Worm (Caenorhabditis elegans) whole organism, young adult: ENCODE data around the gene rad-54.L2.

Source experiments
- B0336.3 ChIP-seq: fragments of 200-800 bp; sonication (Bioruptor generic); IDR thresholded peaks from 2 replicates; pipeline ENCODE4 v1.3.6; 2022; ENCODE audit warnings: missing genetic modification characterization, missing compliant biosample characterization
- C17E4.6 ChIP-seq: fragments of 200-800 bp; sonication (Bioruptor generic); IDR thresholded peaks from 2 replicates; pipeline ENCODE4 v1.3.6; 2022; ENCODE audit warnings: missing genetic modification reagents, missing genetic modification characterization, missing compliant biosample characterization
- D2030.7 ChIP-seq: fragments of 200-800 bp; sonication (Bioruptor generic); IDR thresholded peaks from 2 replicates; pipeline ENCODE4 v1.3.6; 2022; ENCODE audit warnings: missing genetic modification reagents, missing genetic modification characterization, missing compliant biosample characterization
- F10E7.11 ChIP-seq: sonication (generic microtip); optimal IDR thresholded peaks from 2 replicates; lab custom pipeline; 2017; ENCODE audit warnings: mild to moderate bottlenecking, missing genetic modification characterization, moderate library complexity, missing compliant biosample characterization
- F37B4.10 ChIP-seq: fragments of 200-800 bp; sonication (Bioruptor generic); IDR thresholded peaks from 2 replicates; pipeline ENCODE4 v1.3.6; 2022; ENCODE audit warnings: missing genetic modification characterization, missing compliant biosample characterization
- F57A8.1 ChIP-seq: fragments of 200-800 bp; sonication (Bioruptor generic); optimal IDR thresholded peaks from 2 replicates; lab custom pipeline; 2018; ENCODE audit warnings: mild to moderate bottlenecking, missing genetic modification characterization, moderate library complexity, missing compliant biosample characterization
- F57C9.4 ChIP-seq: sonication (generic microtip); optimal IDR thresholded peaks from 2 replicates; lab custom pipeline; 2017; ENCODE audit warnings: mild to moderate bottlenecking, missing genetic modification characterization, missing compliant biosample characterization
- K11D2.4 ChIP-seq: fragments of 200-800 bp; sonication (Bioruptor generic); IDR thresholded peaks from 2 replicates; pipeline ENCODE4 v1.3.6; 2022; ENCODE audit warnings: missing genetic modification reagents, missing genetic modification characterization, missing compliant biosample characterization
- K12H6.12 ChIP-seq: fragments of 200-800 bp; sonication (Bioruptor generic); optimal IDR thresholded peaks from 2 replicates; lab custom pipeline; 2018; ENCODE audit warnings: mild to moderate bottlenecking, missing genetic modification characterization, missing compliant biosample characterization
- Y53F4B.3 ChIP-seq: fragments of 200-800 bp; sonication (Bioruptor generic); IDR thresholded peaks from 2 replicates; pipeline ENCODE4 v1.3.6; 2022; ENCODE audit warnings: missing genetic modification reagents, missing genetic modification characterization, missing compliant biosample characterization
- Y79H2A.3 ChIP-seq: fragments of 200-800 bp; sonication (Bioruptor generic); conservative IDR thresholded peaks from 2 replicates; pipeline ENCODE4 v1.3.6; 2022; ENCODE audit warnings: missing genetic modification reagents, missing genetic modification characterization, missing compliant biosample characterization
- akir-1 ChIP-seq: fragments of 200-800 bp; sonication (Bioruptor generic); optimal IDR thresholded peaks from 2 replicates; lab custom pipeline; 2018; ENCODE audit warnings: mild to moderate bottlenecking, missing genetic modification characterization, moderate library complexity, missing compliant biosample characterization
- aptf-3 ChIP-seq: fragments of 200-800 bp; sonication (Bioruptor generic); IDR thresholded peaks from 2 replicates; pipeline ENCODE4 v1.3.6; 2022; ENCODE audit warnings: missing genetic modification characterization, missing compliant biosample characterization
- attf-5 ChIP-seq: fragments of 200-800 bp; sonication (Bioruptor generic); optimal IDR thresholded peaks from 2 replicates; lab custom pipeline; 2018; ENCODE audit warnings: mild to moderate bottlenecking, missing genetic modification characterization, missing compliant biosample characterization
- cebp-1 ChIP-seq, 2 experiments: fragments of 200-800 bp in 1 of 2; sonication (Bioruptor generic) in 1 of 2; sonication (generic microtip) in 1 of 2; IDR thresholded peaks in 1 of 2; optimal IDR thresholded peaks in 1 of 2; 2 replicates each; pipeline versions ENCODE4 v1.3.6 to Lab custom; 2017 to 2022; ENCODE audit warnings: missing compliant biosample characterization in 2 of 2, missing genetic modification characterization in 2 of 2, mild to moderate bottlenecking in 1 of 2, missing genetic modification reagents in 1 of 2, moderate library complexity in 1 of 2
- ceh-27 ChIP-seq: fragments of 200-800 bp; sonication (Bioruptor generic); optimal IDR thresholded peaks from 2 replicates; lab custom pipeline; 2018; ENCODE audit warnings: mild to moderate bottlenecking, missing genetic modification characterization, moderate library complexity, missing compliant biosample characterization
- ceh-40 ChIP-seq: fragments of 200-800 bp; sonication (Bioruptor generic); IDR thresholded peaks from 2 replicates; pipeline ENCODE4 v1.3.6; 2022; ENCODE audit warnings: missing genetic modification characterization, missing compliant biosample characterization
- chd-7 ChIP-seq: sonication (generic microtip); optimal IDR thresholded peaks from 2 replicates; lab custom pipeline; 2016; ENCODE audit warnings: mild to moderate bottlenecking, missing genetic modification characterization, moderate library complexity, missing compliant biosample characterization
- die-1 ChIP-seq: sonication (generic microtip); optimal IDR thresholded peaks from 2 replicates; lab custom pipeline; 2016; ENCODE audit warnings: missing genotype, mild to moderate bottlenecking, missing genetic modification characterization, missing compliant biosample characterization
- egl-18 ChIP-seq: fragments of 200-800 bp; sonication (Bioruptor generic); IDR thresholded peaks from 2 replicates; pipeline ENCODE4 v1.3.6; 2022; ENCODE audit warnings: missing genetic modification reagents, missing genetic modification characterization, missing compliant biosample characterization
- fkh-3 ChIP-seq: sonication (generic microtip); optimal IDR thresholded peaks from 2 replicates; lab custom pipeline; 2016; ENCODE audit warnings: mild to moderate bottlenecking, missing genetic modification characterization, missing compliant biosample characterization
- hmg-1.2 ChIP-seq: fragments of 200-800 bp; sonication (Bioruptor generic); IDR thresholded peaks from 2 replicates; pipeline ENCODE4 v1.3.6; 2022; ENCODE audit warnings: missing genetic modification reagents, missing genetic modification characterization, missing compliant biosample characterization
- hsf-1 ChIP-seq: fragments of 200-800 bp; sonication (Bioruptor generic); IDR thresholded peaks from 2 replicates; pipeline ENCODE4 v1.3.6; 2022; ENCODE audit warnings: missing genetic modification reagents, missing genetic modification characterization, missing compliant biosample characterization
- let-607 ChIP-seq, 2 experiments: fragments of 200-800 bp in 1 of 2; sonication (Bioruptor generic) in 1 of 2; sonication (generic microtip) in 1 of 2; optimal IDR thresholded peaks; 2 replicates each; lab custom pipeline; 2016 to 2018; ENCODE audit warnings: mild to moderate bottlenecking in 2 of 2, missing compliant biosample characterization in 2 of 2, missing genetic modification characterization in 2 of 2, moderate library complexity in 2 of 2, missing genotype in 1 of 2
- lin-40 ChIP-seq: sonication (generic microtip); optimal IDR thresholded peaks from 2 replicates; lab custom pipeline; 2016; ENCODE audit warnings: missing genetic modification characterization, mild to moderate bottlenecking, missing compliant biosample characterization, missing genotype, missing genetic modification reagents
- lin-54 ChIP-seq: fragments of 200-800 bp; sonication (Bioruptor generic); optimal IDR thresholded peaks from 2 replicates; lab custom pipeline; 2018; ENCODE audit warnings: mild to moderate bottlenecking, missing genetic modification characterization, missing compliant biosample characterization
- madf-8 ChIP-seq: fragments of 200-800 bp; sonication (Bioruptor generic); conservative IDR thresholded peaks from 2 replicates; pipeline ENCODE4 v1.3.6; 2022; ENCODE audit warnings: missing genetic modification reagents, missing genetic modification characterization, missing compliant biosample characterization
- mxl-1 ChIP-seq: sonication (generic microtip); optimal IDR thresholded peaks from 2 replicates; lab custom pipeline; 2016; ENCODE audit warnings: missing genetic modification characterization, missing compliant biosample characterization
- nfyb-1 ChIP-seq: fragments of 200-800 bp; sonication (Bioruptor generic); IDR thresholded peaks from 2 replicates; pipeline ENCODE4 v1.3.6; 2022; ENCODE audit warnings: missing genetic modification reagents, missing genetic modification characterization, missing compliant biosample characterization
- nhr-179 ChIP-seq: sonication (generic microtip); optimal IDR thresholded peaks from 2 replicates; lab custom pipeline; 2016; ENCODE audit warnings: mild to moderate bottlenecking, missing genetic modification characterization, missing compliant biosample characterization
- pha-4 ChIP-seq: fragments of 150-350 bp; sonication (generic microtip); optimal IDR thresholded peaks from 2 replicates; lab custom pipeline; 2014; ENCODE audit warnings: missing biosample characterization, missing genetic modification reagents, missing genetic modification characterization
- rec-8 ChIP-seq, 2 experiments: sonication (generic microtip); optimal IDR thresholded peaks; 2 replicates each; lab custom pipeline; 2016; ENCODE audit warnings: mild to moderate bottlenecking in 2 of 2, missing genetic modification characterization in 2 of 2, missing genetic modification reagents in 2 of 2, missing genotype in 2 of 2, missing biosample characterization in 1 of 2, missing compliant biosample characterization in 1 of 2, moderate library complexity in 1 of 2
- sea-2 ChIP-seq: fragments of 200-800 bp; sonication (Bioruptor generic); IDR thresholded peaks from 2 replicates; pipeline ENCODE4 v1.3.6; 2022; ENCODE audit warnings: missing genetic modification characterization, missing compliant biosample characterization
- snpc-1.3 ChIP-seq: sonication (generic microtip); optimal IDR thresholded peaks from 2 replicates; lab custom pipeline; 2017; ENCODE audit warnings: missing genetic modification characterization, mild to moderate bottlenecking, missing compliant biosample characterization, antibody characterized with exemption, moderate library complexity, missing genotype, missing genetic modification reagents; ENCODE audit not compliant: insufficient read depth
- somi-1 ChIP-seq: fragments of 200-800 bp; sonication (Bioruptor generic); optimal IDR thresholded peaks from 2 replicates; lab custom pipeline; 2018; ENCODE audit warnings: mild to moderate bottlenecking, missing genetic modification characterization, missing compliant biosample characterization
- sptf-2 ChIP-seq: fragments of 200-800 bp; sonication (Bioruptor generic); optimal IDR thresholded peaks from 2 replicates; lab custom pipeline; 2018; ENCODE audit warnings: mild to moderate bottlenecking, missing genetic modification characterization, missing compliant biosample characterization
- unc-130 ChIP-seq: sonication (generic microtip); optimal IDR thresholded peaks from 2 replicates; lab custom pipeline; 2016; ENCODE audit warnings: missing genetic modification reagents, missing genetic modification characterization, missing compliant biosample characterization
- unc-62 ChIP-seq: fragments of 150-350 bp; optimal IDR thresholded peaks from 2 replicates; lab custom pipeline; 2014; ENCODE audit warnings: missing biosample characterization, missing genetic modification reagents, missing genetic modification characterization
- ztf-18 ChIP-seq: sonication (generic microtip); optimal IDR thresholded peaks from 2 replicates; lab custom pipeline; 2016; ENCODE audit warnings: missing genotype, mild to moderate bottlenecking, missing genetic modification characterization, missing compliant biosample characterization
- ztf-22 ChIP-seq: fragments of 200-800 bp; sonication (Bioruptor generic); optimal IDR thresholded peaks from 2 replicates; lab custom pipeline; 2018; ENCODE audit warnings: mild to moderate bottlenecking, missing genetic modification characterization, moderate library complexity, missing compliant biosample characterization
- ztf-25 ChIP-seq: fragments of 200-800 bp; sonication (Bioruptor generic); IDR thresholded peaks from 2 replicates; pipeline ENCODE4 v1.3.6; 2022; ENCODE audit warnings: missing genetic modification reagents, missing genetic modification characterization, missing compliant biosample characterization

Gene rad-54.L2

DNA sequence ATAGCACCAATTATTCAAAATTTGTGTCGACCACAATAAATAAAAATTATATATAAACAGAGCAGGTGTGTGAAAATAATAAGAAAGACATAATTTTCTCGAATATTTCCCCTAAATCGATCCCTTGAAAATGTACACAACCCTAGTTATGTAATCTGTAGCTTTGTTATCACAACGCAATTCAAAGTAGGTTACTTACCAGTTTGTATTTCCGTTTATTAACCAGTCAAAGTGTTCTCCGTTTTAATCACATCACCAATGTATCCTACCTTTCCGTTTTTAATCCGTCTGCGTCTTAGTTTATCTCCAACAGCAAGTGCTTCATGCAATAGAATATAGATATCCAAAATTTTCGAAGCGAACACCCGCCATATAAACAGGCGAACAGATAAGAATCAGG is 40.6 kb upstream of the rad-54.L2 start (continued):
- TF ChIP-seq hmg-1.2 (GFP tag; lab: Robert Waterston, UW) (no peak), F57C9.4 (tag; lab: Kevin White, UChicago) (no peak), sea-2 (GFP tag; lab: Robert Waterston, UW) (no peak)
- TF ChIP-seq, all 124 proteins: peak for 0

DNA sequence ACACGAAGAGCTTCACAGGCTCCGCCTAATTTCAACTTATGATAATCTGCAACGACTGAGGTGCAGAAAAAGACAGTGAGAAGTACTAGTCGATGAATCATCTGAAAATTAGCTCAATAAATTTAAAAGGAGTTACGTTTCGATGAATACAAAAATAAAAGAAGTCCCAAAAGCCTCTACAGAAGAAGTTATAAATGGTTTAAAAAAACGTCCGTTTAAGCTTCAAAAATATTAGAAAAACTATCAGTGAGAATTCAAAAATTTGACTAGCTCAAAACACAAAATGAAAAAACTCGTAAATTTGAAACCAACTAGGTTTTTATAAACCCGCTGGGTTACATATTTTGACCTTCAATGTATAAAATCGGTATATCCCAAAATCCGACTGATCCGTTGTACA is 37.9 kb upstream of the rad-54.L2 start, which contains the start of gene T11B7.5:
TSS of gene T11B7.5 (minus strand) at position 101 of the 400 bp plus-strand sequence.
- TF ChIP-seq C17E4.6 (GFP tag; lab: Robert Waterston, UW) (no peak), ceh-27 (GFP tag; lab: Kevin White, UChicago) (no peak), nhr-179 (no peak), B0336.3 (no peak), F37B4.10 (GFP tag; lab: Robert Waterston, UW) (no peak), nfyb-1 (GFP tag; lab: Robert Waterston, UW) (no peak), rec-8 (tag; optimal IDR thresholded peaks at IDR 0.05; lab: Kevin White, UChicago) (no peak)

DNA sequence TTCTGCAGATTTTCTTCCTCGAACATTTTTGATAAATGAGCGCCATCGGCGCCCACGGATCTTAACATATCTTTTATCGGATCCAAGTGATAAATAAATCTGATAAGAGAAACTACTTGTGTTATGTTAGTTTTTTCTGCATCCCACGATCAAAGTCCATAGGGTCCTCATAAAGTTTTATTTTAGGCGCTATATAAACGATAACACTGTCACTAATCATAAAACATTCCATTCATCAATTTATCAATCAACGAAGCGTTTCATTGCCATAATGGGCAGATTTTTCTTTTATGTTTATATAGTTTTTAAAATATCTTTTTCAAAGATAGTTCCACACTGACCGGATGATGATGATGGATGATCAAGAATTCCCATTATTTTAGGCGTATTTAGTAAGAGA is 29.2 kb upstream of the rad-54.L2 start:
- no peak for TF ChIP-seq C17E4.6 (GFP tag; lab: Robert Waterston, UW)
- TF ChIP-seq lin-54: no peak
- TF ChIP-seq mxl-1 (tag; lab: Kevin White, UChicago): no peak
- TF ChIP-seq cebp-1 (GFP tag; IDR thresholded peaks at IDR 0.05; lab: Robert Waterston, UW): no peak
- TF ChIP-seq cebp-1 (tag; optimal IDR thresholded peaks at IDR 0.05; lab: Kevin White, UChicago): no peak
- no peak for TF ChIP-seq attf-5
- no peak for TF ChIP-seq ztf-18 (tag; lab: Kevin White, UChicago)
- no peak for TF ChIP-seq unc-130 (GFP tag; lab: Kevin White, UChicago)
- TF ChIP-seq nfyb-1 (GFP tag; lab: Robert Waterston, UW): no peak
- no peak for TF ChIP-seq Y53F4B.3 (GFP tag; lab: Robert Waterston, UW)
- TF ChIP-seq K11D2.4 (GFP tag; lab: Robert Waterston, UW): no peak
- TF ChIP-seq egl-18 (GFP tag; lab: Robert Waterston, UW): no peak
- no peak for TF ChIP-seq snpc-1.3 (tag; lab: Kevin White, UChicago)
- no peak for TF ChIP-seq let-607 (tag; optimal IDR thresholded peaks at IDR 0.05; lab: Kevin White, UChicago)
- TF ChIP-seq fkh-3 (tag; lab: Kevin White, UChicago): no peak

DNA sequence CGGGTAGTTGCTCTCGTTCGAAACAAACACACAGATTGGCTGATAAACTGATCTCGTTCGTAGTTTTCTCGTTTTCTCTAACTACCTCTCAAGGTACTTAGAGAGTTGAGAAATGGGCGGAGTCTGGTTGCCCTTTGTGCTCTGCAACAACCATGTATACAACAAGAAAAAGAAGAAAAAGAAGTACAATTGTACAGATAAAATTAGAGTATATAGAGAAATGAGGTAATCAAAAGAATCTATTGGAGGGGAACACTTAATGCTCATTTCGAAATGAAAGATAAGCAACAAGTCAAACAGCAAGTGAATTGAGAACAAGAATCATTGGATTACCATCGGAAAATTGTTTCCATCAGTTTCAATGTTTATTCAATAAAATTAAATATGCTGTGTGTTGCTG is 28.5 kb upstream of the rad-54.L2 start, which contains the start of gene C09G9.1:
TSS of gene C09G9.1 (minus strand) at position 143 of the 400 bp plus-strand sequence.
- TF ChIP-seq hsf-1 (GFP tag; lab: Robert Waterston, UW): no peak
- TF ChIP-seq nhr-179: no peak
- peak; percentile 10 for TF ChIP-seq pha-4 (tag; lab: Kevin White, UChicago)
- TF ChIP-seq, all 124 proteins: peak for 1

DNA sequence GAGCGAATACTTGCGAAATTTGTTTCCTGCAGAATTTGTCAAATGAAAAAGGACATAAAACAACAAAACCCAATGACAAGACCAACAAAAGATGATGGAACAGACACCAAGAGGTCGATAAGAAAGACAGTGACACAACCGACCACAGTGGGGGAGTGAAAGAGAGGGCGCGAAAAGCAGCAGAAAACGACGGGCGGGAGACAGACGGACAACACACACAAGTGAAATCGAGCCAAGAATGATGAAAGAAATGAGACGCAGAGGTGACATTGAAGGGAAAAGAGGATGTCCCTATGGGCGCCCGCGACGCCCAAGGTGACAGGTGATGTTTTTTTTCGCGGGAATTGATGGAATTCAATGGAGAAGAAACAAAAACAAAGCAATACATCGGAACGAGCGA is 27.8 kb upstream of the rad-54.L2 start:
- TF ChIP-seq F37B4.10 (GFP tag; lab: Robert Waterston, UW): no peak
- TF ChIP-seq F57A8.1 (GFP tag; lab: Kevin White, UChicago): no peak
- no peak for TF ChIP-seq unc-130 (GFP tag; lab: Kevin White, UChicago)
- no peak for TF ChIP-seq sptf-2
- TF ChIP-seq die-1: no peak
- no peak for TF ChIP-seq D2030.7 (GFP tag; lab: Robert Waterston, UW)
- no peak for TF ChIP-seq unc-62 (GFP tag; lab: Kevin White, UChicago)
- no peak for TF ChIP-seq Y79H2A.3
- no peak for TF ChIP-seq aptf-3 (GFP tag; lab: Robert Waterston, UW)
- peak; percentile 45 for TF ChIP-seq K12H6.12 (tag; lab: Kevin White, UChicago)
- no peak for TF ChIP-seq ztf-25
- peak; percentile 55 for TF ChIP-seq B0336.3
- no peak for TF ChIP-seq Y53F4B.3 (GFP tag; lab: Robert Waterston, UW)
- no peak for TF ChIP-seq madf-8
- peak; percentile 53 for TF ChIP-seq ztf-18 (tag; lab: Kevin White, UChicago)
- no peak for TF ChIP-seq ztf-22 (GFP tag; lab: Kevin White, UChicago)
- TF ChIP-seq F10E7.11: no peak
- TF ChIP-seq lin-40 (tag; lab: Kevin White, UChicago): peak; percentile 38
- TF ChIP-seq ceh-40 (GFP tag; lab: Robert Waterston, UW): no peak
- no peak for TF ChIP-seq akir-1
- TF ChIP-seq somi-1: peak; percentile 44
- no peak for TF ChIP-seq chd-7
